Worm (Caenorhabditis elegans) whole organism, L4 larva: ENCODE measurements around the gene ZK1320.5.
A peak's percentile ranks its signal among the peaks of the same experiment; 100 is the strongest.

Experiments
- aha-1 ChIP-seq: fragments of 150-350 bp; peaks from one replicate; lab custom pipeline; 2014; ENCODE audit warnings: missing biosample characterization, missing genetic modification characterization
- ama-1 ChIP-seq: fragments of 150-350 bp; optimal IDR thresholded peaks from 2 replicates; lab custom pipeline; 2014; ENCODE audit warnings: inconsistent platforms, mixed read lengths
- ctbp-1 ChIP-seq: fragments of 200-800 bp; sonication (Bioruptor generic); IDR thresholded peaks from 2 replicates; pipeline ENCODE4 v1.3.6; 2022; ENCODE audit warnings: missing genetic modification reagents, missing genetic modification characterization, missing compliant biosample characterization
- daf-12 ChIP-seq: fragments of 150-350 bp; optimal IDR thresholded peaks from 2 replicates; lab custom pipeline; 2014; ENCODE audit warnings: missing biosample characterization, missing genetic modification reagents, missing genetic modification characterization
- jun-1 ChIP-seq: fragments of 150-350 bp; optimal IDR thresholded peaks from 2 replicates; lab custom pipeline; 2014; ENCODE audit warnings: missing biosample characterization, missing genetic modification reagents, missing genetic modification characterization
- lin-15B ChIP-seq: fragments of 150-350 bp; sonication (generic microtip); optimal IDR thresholded peaks from 3 replicates; lab custom pipeline; 2014; ENCODE audit warnings: missing biosample characterization, missing genetic modification characterization
- lin-38 ChIP-seq: fragments of 200-800 bp; sonication (Bioruptor generic); IDR thresholded peaks from 2 replicates; pipeline ENCODE4 v1.3.6; 2022; ENCODE audit warnings: missing genetic modification reagents, missing genetic modification characterization, missing compliant biosample characterization
- lin-39 ChIP-seq: fragments of 150-350 bp; optimal IDR thresholded peaks from 2 replicates; lab custom pipeline; 2014; ENCODE audit warnings: missing biosample characterization, missing genetic modification reagents, missing genetic modification characterization
- lir-3 ChIP-seq: sonication (generic microtip); optimal IDR thresholded peaks from 2 replicates; lab custom pipeline; 2016; ENCODE audit warnings: mild to moderate bottlenecking, missing genetic modification characterization, missing compliant biosample characterization
- lsy-2 ChIP-seq, 2 experiments: fragments of 150-350 bp in 1 of 2; sonication (generic microtip) in 1 of 2; optimal IDR thresholded peaks; 2 replicates each; lab custom pipeline; 2014 to 2017; ENCODE audit warnings: missing biosample characterization in 2 of 2, missing genetic modification characterization in 2 of 2
- nhr-10 ChIP-seq: fragments of 150-350 bp; optimal IDR thresholded peaks from 2 replicates; lab custom pipeline; 2014; ENCODE audit warnings: missing biosample characterization, missing genetic modification characterization
- nhr-6 ChIP-seq: fragments of 150-350 bp; optimal IDR thresholded peaks from 2 replicates; lab custom pipeline; 2014; ENCODE audit warnings: missing biosample characterization, missing genetic modification characterization
- unc-62 ChIP-seq, 3 experiments: fragments of 150-350 bp in 1 of 3; sonication (generic microtip); optimal IDR thresholded peaks in 2 of 3; peaks in 1 of 3; 1 replicate in 1 of 3; 2 replicates in 2 of 3; lab custom pipeline; 2014 to 2017; ENCODE audit warnings: missing biosample characterization in 3 of 3, missing genetic modification characterization in 3 of 3, missing genetic modification reagents in 3 of 3, missing genotype in 1 of 3
- zag-1 ChIP-seq: fragments of 150-350 bp; optimal IDR thresholded peaks from 2 replicates; lab custom pipeline; 2014; ENCODE audit warnings: missing biosample characterization, missing genetic modification characterization

ce11 chrII:9621913-9622348 is 43.5 kb downstream of the ZK1320.5 start:
- TF ChIP-seq nhr-10: no peak
- no peak for TF ChIP-seq jun-1 (tag; lab: Kevin White, UChicago)
- peak in 1 of 2 experiments; percentile 61 for TF ChIP-seq unc-62 (GFP tag; optimal IDR thresholded peaks at IDR 0.05 in 1 of 2; lab: Kevin White, UChicago)
- TF ChIP-seq unc-62 (tag; optimal IDR thresholded peaks at IDR 0.05; lab: Kevin White, UChicago): no peak
- TF ChIP-seq daf-12 (tag; lab: Kevin White, UChicago): no peak
- no peak for TF ChIP-seq ctbp-1 (GFP tag; lab: Robert Waterston, UW)
- no peak for TF ChIP-seq aha-1 (tag; lab: Kevin White, UChicago)
- no peak for TF ChIP-seq lin-38 (GFP tag; lab: Robert Waterston, UW)
- no peak for TF ChIP-seq lin-15B
- no peak for TF ChIP-seq lir-3 (tag; lab: Kevin White, UChicago)
- TF ChIP-seq ama-1 (lab: Kevin White, UChicago): no peak
- TF ChIP-seq lsy-2 (tag; optimal IDR thresholded peaks at IDR 0.05; lab: Kevin White, UChicago): no peak
- no peak for TF ChIP-seq nhr-6 (tag; lab: Kevin White, UChicago)
- no peak for TF ChIP-seq zag-1 (tag; lab: Kevin White, UChicago)
- no peak for TF ChIP-seq lin-39 (tag; lab: Kevin White, UChicago)
